Fruit fly (Drosophila melanogaster) whole organism, wandering third instar larva: ENCODE data around the gene Prosbeta2.
A peak's percentile ranks its signal among the peaks of the same experiment; 100 is the strongest.

ENCODE experiments used
- Abd-B ChIP-seq: fragments of >200 bp; optimal IDR thresholded peaks from 2 replicates; lab custom pipeline; 2017; ENCODE audit warnings: missing biosample characterization, missing genetic modification characterization
- CG32264 ChIP-seq: fragments of 200-800 bp; sonication (Bioruptor generic); optimal IDR thresholded peaks from 2 replicates; lab custom pipeline; 2016; ENCODE audit warnings: missing biosample characterization, missing genetic modification characterization
- CG9705 ChIP-seq: fragments of 200-800 bp; sonication (Bioruptor generic); optimal IDR thresholded peaks from 2 replicates; lab custom pipeline; 2018; ENCODE audit warnings: missing biosample characterization, mild to moderate bottlenecking, missing genetic modification characterization
- CrebA ChIP-seq: fragments of 200-800 bp; sonication (Bioruptor generic); optimal IDR thresholded peaks from 2 replicates; lab custom pipeline; 2016; ENCODE audit warnings: missing biosample characterization, mild to moderate bottlenecking, missing genetic modification characterization, borderline replicate concordance
- Dfd ChIP-seq: fragments of >200 bp; optimal IDR thresholded peaks from 2 replicates; lab custom pipeline; 2017; ENCODE audit warnings: missing biosample characterization, missing genetic modification characterization
- GATAd ChIP-seq: sonication (Bioruptor generic); optimal IDR thresholded peaks from 2 replicates; lab custom pipeline; 2016; ENCODE audit warnings: missing biosample characterization, missing genetic modification characterization
- HLH106 ChIP-seq: fragments of 200-800 bp; optimal IDR thresholded peaks from 3 replicates; lab custom pipeline; 2019; ENCODE audit warnings: missing biosample characterization, mild to moderate bottlenecking, missing genetic modification characterization, moderate library complexity
- Hnf4 ChIP-seq: fragments of 200-800 bp; sonication (Bioruptor generic); optimal IDR thresholded peaks from 2 replicates; lab custom pipeline; 2016; ENCODE audit warnings: missing biosample characterization, mild to moderate bottlenecking, missing genetic modification characterization
- Hr83 ChIP-seq: fragments of 200-300 bp; sonication (Bioruptor generic); optimal IDR thresholded peaks from 2 replicates; lab custom pipeline; 2016; ENCODE audit warnings: missing biosample characterization, mild to moderate bottlenecking, missing genetic modification characterization, moderate library complexity; ENCODE audit not compliant: poor library complexity, severe bottlenecking
- Jra ChIP-seq: sonication (Bioruptor generic); optimal IDR thresholded peaks from 2 replicates; lab custom pipeline; 2016; ENCODE audit warnings: missing biosample characterization, missing genetic modification characterization
- Mio ChIP-seq: sonication (Bioruptor generic); optimal IDR thresholded peaks from 2 replicates; lab custom pipeline; 2016; ENCODE audit warnings: missing biosample characterization, missing genetic modification characterization
- Myc ChIP-seq: fragments of >200 bp; optimal IDR thresholded peaks from 2 replicates; lab custom pipeline; 2017
- N ChIP-seq: fragments of >200 bp; optimal IDR thresholded peaks from 2 replicates; lab custom pipeline; 2018; ENCODE audit warnings: missing biosample characterization, missing external identifiers, missing genetic modification characterization
- OdsH ChIP-seq: fragments of 200-800 bp; sonication (Bioruptor generic); optimal IDR thresholded peaks from 2 replicates; lab custom pipeline; 2016; ENCODE audit warnings: missing biosample characterization, mild to moderate bottlenecking, missing genetic modification characterization
- Rel ChIP-seq, 2 experiments: fragments of 200-800 bp; sonication (Bioruptor generic) in 1 of 2; optimal IDR thresholded peaks; 2 replicates in 1 of 2; 3 replicates in 1 of 2; lab custom pipeline; 2016 to 2019; ENCODE audit warnings: mild to moderate bottlenecking in 2 of 2, missing biosample characterization in 2 of 2, missing genetic modification characterization in 2 of 2, moderate library complexity in 1 of 2
- Sp1 ChIP-seq: fragments of 200-800 bp; sonication (Bioruptor generic); optimal IDR thresholded peaks from 3 replicates; lab custom pipeline; 2019; ENCODE audit warnings: missing biosample characterization, mild to moderate bottlenecking, missing genetic modification characterization, moderate library complexity
- Vsx2 ChIP-seq: fragments of 200-300, 225-300 bp; sonication (Bioruptor generic); optimal IDR thresholded peaks from 2 replicates; lab custom pipeline; 2018; ENCODE audit warnings: missing biosample characterization, missing genetic modification characterization; ENCODE audit not compliant: partially characterized antibody
- br ChIP-seq: fragments of 200-800 bp; sonication (Bioruptor generic); optimal IDR thresholded peaks from 2 replicates; lab custom pipeline; 2016; ENCODE audit warnings: missing biosample characterization, missing genetic modification characterization
- brk ChIP-seq: fragments of 200-800 bp; sonication (Bioruptor generic); optimal IDR thresholded peaks from 2 replicates; lab custom pipeline; 2016; ENCODE audit warnings: missing biosample characterization, mild to moderate bottlenecking, missing genetic modification characterization
- dl ChIP-seq, 2 experiments: fragments of 175-275, 200-275 bp in 1 of 2; fragments of 200-275 bp in 1 of 2; sonication (Bioruptor generic); optimal IDR thresholded peaks; lab custom pipeline; 2018; ENCODE audit warnings: mild to moderate bottlenecking in 2 of 2, missing biosample characterization in 2 of 2, missing genetic modification characterization in 2 of 2, moderate library complexity in 2 of 2; ENCODE audit not compliant: partially characterized antibody in 2 of 2, insufficient read depth in 1 of 2
- dmrt93B ChIP-seq: fragments of 200-800 bp; sonication (Bioruptor generic); optimal IDR thresholded peaks from 2 replicates; lab custom pipeline; 2018; ENCODE audit warnings: missing biosample characterization, mild to moderate bottlenecking, missing genetic modification characterization
- dsf ChIP-seq: sonication (Bioruptor generic); optimal IDR thresholded peaks from 2 replicates; lab custom pipeline; 2016; ENCODE audit warnings: missing biosample characterization, missing genetic modification characterization, borderline replicate concordance
- ey ChIP-seq: fragments of 200-800 bp; sonication (Bioruptor generic); optimal IDR thresholded peaks from 2 replicates; lab custom pipeline; 2016; ENCODE audit warnings: missing biosample characterization, missing genetic modification characterization
- foxo ChIP-seq, 2 experiments: fragments of 200-800 bp; sonication (Bioruptor generic); optimal IDR thresholded peaks; 2 replicates in 1 of 2; 3 replicates in 1 of 2; lab custom pipeline; 2016 to 2017; ENCODE audit warnings: missing biosample characterization in 2 of 2, missing genetic modification characterization in 2 of 2
- fru ChIP-seq: fragments of 200-800 bp; sonication (Bioruptor generic); optimal IDR thresholded peaks from 3 replicates; lab custom pipeline; 2016; ENCODE audit warnings: missing biosample characterization, mild to moderate bottlenecking, missing genetic modification characterization
- h ChIP-seq: fragments of 200-800 bp; sonication (Bioruptor generic); optimal IDR thresholded peaks from 3 replicates; lab custom pipeline; 2016; ENCODE audit warnings: missing biosample characterization, mild to moderate bottlenecking, missing genetic modification characterization
- pan ChIP-seq: fragments of >200 bp; optimal IDR thresholded peaks from 2 replicates; lab custom pipeline; 2017
- psq ChIP-seq: fragments of 200-800 bp; sonication (Bioruptor generic); optimal IDR thresholded peaks from 3 replicates; lab custom pipeline; 2017; ENCODE audit warnings: missing biosample characterization, mild to moderate bottlenecking, missing genetic modification characterization, moderate library complexity
- rgr ChIP-seq: fragments of 200-800 bp; sonication (Bioruptor generic); optimal IDR thresholded peaks from 3 replicates; lab custom pipeline; 2016; ENCODE audit warnings: missing biosample characterization, mild to moderate bottlenecking, missing genetic modification characterization
- sage ChIP-seq: fragments of 200-800 bp; sonication (Bioruptor generic); optimal IDR thresholded peaks from 2 replicates; lab custom pipeline; 2016; ENCODE audit warnings: missing biosample characterization, mild to moderate bottlenecking, missing genetic modification characterization
- sv ChIP-seq: fragments of 200-800 bp; sonication (Bioruptor generic); optimal IDR thresholded peaks from 3 replicates; lab custom pipeline; 2016; ENCODE audit warnings: missing biosample characterization, missing genetic modification characterization
- usp ChIP-seq: fragments of >200 bp; optimal IDR thresholded peaks from 2 replicates; lab custom pipeline; 2017; ENCODE audit warnings: missing biosample characterization, missing genetic modification characterization
- woc ChIP-seq: sonication (Bioruptor generic); optimal IDR thresholded peaks from 2 replicates; lab custom pipeline; 2016; ENCODE audit warnings: missing biosample characterization, mild to moderate bottlenecking, missing genetic modification characterization

The Prosbeta2 gene

dm6 chr3L:15011638-15012335 lies 12.0 kb downstream of the Prosbeta2 start (continued):
- TF ChIP-seq fru (GFP tag; lab: Kevin White, UChicago), result peak; percentile 24
- no peak for TF ChIP-seq CG32264 (GFP tag; lab: Kevin White, UChicago)
- no peak for TF ChIP-seq Vsx2
- TF ChIP-seq Hnf4 (GFP tag; lab: Kevin White, UChicago), result peak; percentile 5
- no peak for TF ChIP-seq dsf
- TF ChIP-seq h (GFP tag; lab: Kevin White, UChicago), result peak; percentile 9
- TF ChIP-seq woc, result no peak

dm6 chr3L:15013296-15013695 lies 13.5 kb downstream of the Prosbeta2 start:
- TF ChIP-seq HLH106, result peak; percentile 30
- peak in 1 of 2 experiments; percentile 23 for TF ChIP-seq foxo (GFP tag; optimal IDR thresholded peaks at IDR 0.05; lab: Kevin White, UChicago)
- no peak for TF ChIP-seq Rel (GFP tag; optimal IDR thresholded peaks at IDR 0.05; lab: Kevin White, UChicago)
- TF ChIP-seq Rel (tag; optimal IDR thresholded peaks at IDR 0.05; lab: Kevin White, UChicago), result no peak

dm6 chr3L:15013957-15014692 lies 14.4 kb downstream of the Prosbeta2 start, which contains the start of gene Reck:
Reck (minus strand) TSS chr3L:15014062.
- TF ChIP-seq Hnf4 (GFP tag; lab: Kevin White, UChicago), result peak; percentile 42
- no peak for TF ChIP-seq N (GFP tag; lab: Kevin White, UChicago)
- TF ChIP-seq GATAd (GFP tag; lab: Kevin White, UChicago), result no peak
- peak; percentile 55 for TF ChIP-seq HLH106
- peak; percentile 12 for TF ChIP-seq Jra (GFP tag; lab: Kevin White, UChicago)
- TF ChIP-seq usp (GFP tag; lab: Kevin White, UChicago), result no peak
- TF ChIP-seq CrebA (GFP tag; lab: Kevin White, UChicago), result peak; percentile 1
- peak; percentile 51 for TF ChIP-seq ey
- peak in 1 of 2 experiments; percentile 74 for TF ChIP-seq foxo (GFP tag; optimal IDR thresholded peaks at IDR 0.05; lab: Kevin White, UChicago)
- TF ChIP-seq Dfd (GFP tag; lab: Kevin White, UChicago), result peak; percentile 20
- peak; percentile 5 for TF ChIP-seq Rel (GFP tag; optimal IDR thresholded peaks at IDR 0.05; lab: Kevin White, UChicago)
- TF ChIP-seq Rel (tag; optimal IDR thresholded peaks at IDR 0.05; lab: Kevin White, UChicago), result no peak
- TF ChIP-seq CG32264 (GFP tag; lab: Kevin White, UChicago), result peak; percentile 12
- peak; percentile 75 for TF ChIP-seq OdsH (GFP tag; lab: Kevin White, UChicago)
- TF ChIP-seq fru (GFP tag; lab: Kevin White, UChicago), result peak; percentile 65
- TF ChIP-seq Mio, result no peak
- TF ChIP-seq CG9705 (GFP tag; lab: Kevin White, UChicago), result peak; percentile 26
- TF ChIP-seq brk (GFP tag; lab: Kevin White, UChicago), result peak; percentile 87
- TF ChIP-seq Sp1 (GFP tag; lab: Kevin White, UChicago), result peak; percentile 67
- peak; percentile 21 for TF ChIP-seq dsf
- TF ChIP-seq dmrt93B (GFP tag; lab: Kevin White, UChicago), result no peak
- TF ChIP-seq h (GFP tag; lab: Kevin White, UChicago), result peak; percentile 80
- peak; percentile 44 for TF ChIP-seq br (GFP tag; lab: Kevin White, UChicago)
- no peak for TF ChIP-seq dl (GFP tag; optimal IDR thresholded peaks at IDR 0.05; lab: Kevin White, UChicago; ENCODE audit: insufficient read depth in 1 of 2, partially characterized antibody in 2 of 2)
- peak; percentile 43 for TF ChIP-seq psq (GFP tag; lab: Kevin White, UChicago)
- no peak for TF ChIP-seq pan (lab: Kevin White, UChicago)
- TF ChIP-seq sage (GFP tag; lab: Kevin White, UChicago), result peak; percentile 71
- TF ChIP-seq rgr (GFP tag; lab: Kevin White, UChicago), result peak; percentile 83
- peak; percentile 73 for TF ChIP-seq sv
- peak; percentile 78 for TF ChIP-seq Myc
- TF ChIP-seq Hr83, result peak; percentile 55

- TF ChIP-seq Sp1 (GFP tag; lab: Kevin White, UChicago) (no peak), Abd-B (GFP tag; lab: Kevin White, UChicago) (no peak), CrebA (GFP tag; lab: Kevin White, UChicago) (no peak), Vsx2 (no peak)
- TF ChIP-seq, all 38 proteins: peak for 0
These were observed 21.3 kb downstream of the Prosbeta2 start for dm6 chr3L:15021008-15021407.
